Fruit fly (Drosophila melanogaster) Kc167 (cell line): ENCODE measurements around the gene CG13113.

ENCODE experiments used
- Myc ChIP-seq: fragments of >200 bp; optimal IDR thresholded peaks from 2 replicates; lab custom pipeline; 2017; ENCODE audit warnings: missing external identifiers
- Sin3A ChIP-seq: fragments of >200 bp; optimal IDR thresholded peaks from 2 replicates; lab custom pipeline; 2018; ENCODE audit warnings: missing external identifiers
- h ChIP-seq: fragments of >200 bp; optimal IDR thresholded peaks from 3 replicates; lab custom pipeline; 2018; ENCODE audit warnings: missing external identifiers
- insv ChIP-seq: fragments of >200 bp; optimal IDR thresholded peaks from 3 replicates; lab custom pipeline; 2018; ENCODE audit warnings: missing external identifiers
- psq ChIP-seq: fragments of >200 bp; optimal IDR thresholded peaks from 2 replicates; lab custom pipeline; 2017; ENCODE audit warnings: missing external identifiers
- ttk ChIP-seq: sonication (Bioruptor generic); optimal IDR thresholded peaks from 2 replicates; lab custom pipeline; 2017; ENCODE audit warnings: missing external identifiers

Gene CG13113

DNA sequence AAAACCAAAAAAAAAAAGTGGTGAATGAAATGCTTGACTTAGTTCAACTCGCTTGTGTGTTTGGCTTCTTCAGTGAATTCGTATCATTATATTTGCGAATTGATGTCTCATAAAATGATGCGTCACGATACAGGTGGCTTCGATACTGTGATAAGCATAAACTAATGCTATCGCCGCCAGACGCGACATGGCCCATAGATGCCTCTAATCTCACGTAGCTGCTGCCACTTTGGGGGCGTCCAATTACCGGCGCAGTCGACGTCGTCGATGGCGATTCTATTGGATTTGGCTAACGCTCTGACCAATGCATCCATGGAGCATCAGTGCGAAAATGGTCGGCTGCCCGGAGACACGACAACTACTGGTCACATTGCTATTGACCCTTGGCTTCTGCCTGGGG is at the start of gene CG13113:
Gene CG13113 (plus strand): TSS at position 301 of the 400 bp plus-strand sequence.
- TF ChIP-seq Myc (lab: Kevin White, UChicago) (no peak), ttk (lab: Kevin White, UChicago) (no peak), insv (lab: Kevin White, UChicago) (no peak), psq (lab: Kevin White, UChicago) (no peak), Sin3A (no peak), h (lab: Kevin White, UChicago) (no peak)

DNA sequence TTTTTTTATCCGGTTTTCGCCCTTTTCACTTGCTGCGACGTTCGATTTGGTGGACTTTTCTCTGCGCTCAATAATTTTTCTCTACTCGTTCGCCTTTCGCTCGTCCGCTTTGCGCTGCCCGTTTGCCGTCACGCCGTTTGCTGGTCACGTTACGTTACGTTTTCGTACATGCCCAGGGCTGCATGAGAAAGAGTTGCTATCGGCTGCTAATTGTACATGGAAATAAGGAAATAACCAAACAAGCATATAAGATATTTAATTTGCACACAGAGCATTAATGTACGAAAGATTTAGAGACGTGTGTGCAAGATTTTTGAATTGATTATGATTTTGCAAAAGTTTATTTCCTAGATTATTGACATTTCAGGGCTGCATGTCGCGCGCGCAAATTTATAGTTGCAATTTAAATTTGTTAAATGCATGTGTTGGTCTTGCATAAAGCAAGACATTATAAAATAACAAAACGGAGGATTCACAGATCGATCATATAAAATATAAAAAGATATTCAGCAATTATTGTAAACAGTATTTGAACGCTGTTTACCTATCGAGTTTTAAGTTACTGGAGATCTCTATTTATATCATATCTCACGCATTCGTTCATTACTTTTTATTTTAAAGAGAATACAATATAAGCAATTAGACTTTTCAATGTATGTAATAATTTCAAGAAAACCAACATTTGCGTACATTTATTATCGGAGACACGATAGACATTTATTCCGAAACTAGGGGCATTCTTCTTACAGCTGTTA is 49.1 kb upstream of the CG13113 start, which contains the start of gene Gdi:
Gene Gdi (minus strand): TSS at position 214 of the 755 bp plus-strand sequence.
- TF ChIP-seq ttk (lab: Kevin White, UChicago) (no peak), Sin3A (no peak), psq (lab: Kevin White, UChicago) (no peak), insv (lab: Kevin White, UChicago) (no peak), Myc (lab: Kevin White, UChicago) (no peak), h (lab: Kevin White, UChicago) (no peak)

DNA sequence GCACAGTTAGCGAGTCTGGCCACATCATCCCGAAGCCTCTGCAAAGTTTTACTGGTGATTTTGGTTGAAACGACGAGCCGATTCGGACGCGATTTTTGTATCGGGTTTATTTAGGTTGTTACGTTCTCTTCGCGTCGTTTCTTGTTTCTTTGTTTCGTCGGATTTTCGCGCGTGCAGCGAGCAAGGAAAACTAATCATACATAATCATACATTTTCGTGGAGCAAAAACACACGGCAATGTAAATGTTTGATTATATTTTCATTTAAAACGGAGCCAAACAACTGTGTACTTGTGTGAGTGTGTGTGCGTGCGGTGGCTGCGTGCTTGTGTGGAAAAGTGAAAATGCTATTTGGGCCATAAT is 48.6 kb upstream of the CG13113 start, which contains the start of gene CG33298:
Gene CG33298 (plus strand): TSS at position 57 of the 362 bp plus-strand sequence.
- no peak for TF ChIP-seq h (lab: Kevin White, UChicago)
- TF ChIP-seq Myc (lab: Kevin White, UChicago), result no peak
- TF ChIP-seq psq (lab: Kevin White, UChicago), result no peak
- TF ChIP-seq ttk (lab: Kevin White, UChicago), result no peak
- no peak for TF ChIP-seq Sin3A
- TF ChIP-seq insv (lab: Kevin White, UChicago), result no peak

DNA sequence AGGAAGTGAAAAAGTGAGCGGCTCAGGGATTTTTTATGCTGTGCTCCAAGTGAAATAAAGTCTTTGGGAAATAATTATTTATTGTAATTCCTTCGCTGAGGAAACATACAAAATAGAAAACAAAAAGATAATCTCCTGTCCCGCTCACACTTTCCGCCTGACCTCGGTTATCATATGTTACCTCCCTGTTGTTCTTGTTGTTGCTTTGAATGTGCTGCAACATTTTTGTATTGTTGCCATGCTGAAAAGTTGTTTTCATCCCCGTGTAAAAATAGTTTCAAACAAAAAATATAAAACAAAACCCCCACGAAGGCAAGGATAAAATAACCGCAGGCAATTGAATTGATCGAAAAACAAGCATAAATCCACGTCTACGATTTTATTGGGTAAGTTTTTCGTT is 48.1 kb upstream of the CG13113 start:
- no peak for TF ChIP-seq h (lab: Kevin White, UChicago)
- no peak for TF ChIP-seq psq (lab: Kevin White, UChicago)
- no peak for TF ChIP-seq insv (lab: Kevin White, UChicago)
- TF ChIP-seq Sin3A, result no peak
- TF ChIP-seq Myc (lab: Kevin White, UChicago), result no peak
- TF ChIP-seq ttk (lab: Kevin White, UChicago), result no peak

DNA sequence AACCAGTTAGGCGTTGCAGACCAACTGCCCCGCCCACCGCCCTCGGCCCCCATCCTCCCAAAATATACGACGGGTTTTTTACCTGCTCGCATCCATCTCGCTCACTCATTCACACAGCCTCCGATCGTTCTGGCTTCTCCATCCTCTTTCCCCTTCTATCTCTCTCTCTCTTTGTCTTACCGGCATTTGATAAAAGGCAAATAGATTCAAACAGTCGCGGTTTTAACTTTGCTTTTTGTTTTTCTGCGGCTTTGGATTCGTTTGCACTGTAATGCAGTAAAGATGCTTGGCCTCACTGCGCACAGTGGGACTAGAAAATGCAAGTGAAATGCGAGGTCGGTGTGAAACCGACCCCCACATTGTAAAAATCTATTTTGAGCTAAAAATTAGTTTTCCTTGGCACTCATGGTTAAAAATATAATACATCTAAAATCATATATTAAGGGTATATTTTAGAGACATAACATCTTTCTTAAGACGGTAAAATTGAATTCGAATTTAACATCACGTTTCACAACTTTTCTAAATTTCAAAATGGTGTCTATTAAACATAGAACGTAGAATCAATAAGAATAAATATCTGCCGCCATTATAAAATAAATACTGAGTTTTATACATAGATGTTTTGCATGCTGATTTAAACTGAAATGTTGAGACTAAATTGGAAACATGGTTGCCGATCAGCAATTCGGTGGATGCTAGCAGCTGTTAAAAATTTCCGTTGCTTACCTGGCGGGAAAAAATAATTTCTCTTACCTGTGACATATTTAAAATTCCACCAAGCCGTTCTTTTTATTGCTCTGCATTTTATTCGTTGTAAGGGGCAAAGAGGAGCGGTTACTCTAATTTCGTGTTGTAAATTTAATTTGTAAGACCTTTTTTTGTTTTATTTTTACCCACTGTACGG is 47.3 kb upstream of the CG13113 start:
- TF ChIP-seq psq (lab: Kevin White, UChicago), result no peak
- TF ChIP-seq Sin3A, result no peak
- no peak for TF ChIP-seq ttk (lab: Kevin White, UChicago)
- no peak for TF ChIP-seq h (lab: Kevin White, UChicago)
- TF ChIP-seq Myc (lab: Kevin White, UChicago), result no peak
- no peak for TF ChIP-seq insv (lab: Kevin White, UChicago)

DNA sequence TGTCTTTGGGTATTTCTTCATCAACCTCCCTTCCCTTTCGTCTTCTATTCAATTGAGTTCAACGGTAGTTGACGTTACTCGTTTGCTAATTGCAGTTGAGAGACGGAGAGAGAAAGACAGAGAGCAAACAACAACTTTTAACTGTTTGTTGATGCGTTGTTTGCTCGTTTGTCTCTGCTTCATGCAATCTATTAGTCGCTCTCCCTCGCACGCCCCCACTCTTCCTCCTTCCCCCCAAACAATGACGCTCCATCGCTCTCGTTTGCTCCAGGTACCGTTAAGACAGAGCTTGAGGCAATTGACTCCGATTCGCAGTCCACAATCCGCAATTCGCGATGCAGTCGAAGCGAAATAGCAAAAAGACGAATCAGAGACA is 46.7 kb upstream of the CG13113 start:
- no peak for TF ChIP-seq ttk (lab: Kevin White, UChicago)
- no peak for TF ChIP-seq h (lab: Kevin White, UChicago)
- no peak for TF ChIP-seq Sin3A
- TF ChIP-seq psq (lab: Kevin White, UChicago), result no peak
- TF ChIP-seq insv (lab: Kevin White, UChicago), result no peak
- TF ChIP-seq Myc (lab: Kevin White, UChicago), result no peak

DNA sequence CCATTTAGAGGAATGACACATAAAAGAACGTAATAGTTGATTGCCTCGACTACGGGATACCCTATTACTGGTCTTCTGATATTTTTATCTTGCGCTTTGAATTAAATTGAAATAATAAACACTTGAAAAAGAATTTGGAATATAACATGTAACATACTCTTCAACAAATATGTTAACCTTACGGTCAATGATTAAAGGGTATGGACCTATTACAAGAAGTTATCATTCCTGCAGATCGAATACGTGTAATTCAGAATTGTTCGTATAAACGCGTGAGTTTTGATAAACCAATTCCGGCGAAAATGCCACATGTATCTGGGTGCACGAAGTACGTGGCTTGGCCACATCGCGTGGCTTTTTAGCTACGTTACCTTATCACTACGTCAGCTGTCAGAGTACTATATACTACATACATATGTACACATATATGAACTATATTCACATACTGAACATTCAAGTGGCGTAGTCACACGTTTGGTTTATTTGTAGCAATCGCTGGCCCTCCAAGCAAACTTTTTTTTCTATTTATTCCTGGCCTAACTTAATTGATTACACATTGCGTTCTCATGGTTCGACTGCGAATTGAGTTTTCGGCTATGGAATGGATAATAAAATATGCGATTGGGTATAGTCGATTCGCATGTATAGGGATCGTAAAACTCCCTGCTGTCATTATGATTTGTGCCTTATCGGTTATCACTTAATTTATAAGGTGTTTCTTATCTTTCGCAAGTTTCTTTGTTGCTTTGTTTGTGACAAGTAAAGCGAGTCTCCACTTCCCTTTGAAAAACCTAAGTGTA is 45.6 kb upstream of the CG13113 start:
- TF ChIP-seq insv (lab: Kevin White, UChicago) (no peak), Myc (lab: Kevin White, UChicago) (no peak), h (lab: Kevin White, UChicago) (no peak), ttk (lab: Kevin White, UChicago) (no peak), Sin3A (no peak), psq (lab: Kevin White, UChicago) (no peak)

DNA sequence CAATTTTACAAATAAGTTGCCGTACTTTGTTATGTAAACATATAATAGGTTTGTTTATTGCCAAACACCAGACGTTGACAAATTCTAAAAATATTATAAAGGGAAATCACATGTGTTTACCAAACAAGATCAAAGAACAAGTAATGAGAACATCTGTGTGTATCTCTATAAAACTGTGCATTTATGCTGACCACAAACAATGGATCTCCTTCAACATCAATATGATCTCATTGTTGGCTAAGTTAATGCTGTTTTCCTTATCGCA is 45.1 kb upstream of the CG13113 start:
- TF ChIP-seq Sin3A, result no peak

DNA sequence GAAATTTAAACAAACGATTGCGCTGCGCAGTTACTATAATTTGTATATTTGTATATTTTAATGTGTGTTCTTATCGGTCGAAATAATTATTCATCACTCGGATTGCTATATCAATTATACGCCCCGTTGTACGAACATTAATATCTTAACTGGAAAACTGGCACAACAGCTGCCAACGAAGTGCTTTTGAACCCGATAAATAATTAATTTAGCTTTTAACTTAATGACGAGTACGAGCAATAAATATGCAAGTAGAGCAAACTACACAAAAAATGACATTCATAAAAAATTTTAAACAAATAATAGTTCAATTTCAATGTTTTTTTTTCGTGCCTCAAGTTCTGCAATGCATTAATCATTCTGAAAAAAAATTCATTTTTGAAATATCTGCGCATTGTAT is 43.5 kb upstream of the CG13113 start:
- TF ChIP-seq insv (lab: Kevin White, UChicago) (no peak), psq (lab: Kevin White, UChicago) (no peak), Myc (lab: Kevin White, UChicago) (no peak), Sin3A (no peak), h (lab: Kevin White, UChicago) (no peak), ttk (lab: Kevin White, UChicago) (no peak)

DNA sequence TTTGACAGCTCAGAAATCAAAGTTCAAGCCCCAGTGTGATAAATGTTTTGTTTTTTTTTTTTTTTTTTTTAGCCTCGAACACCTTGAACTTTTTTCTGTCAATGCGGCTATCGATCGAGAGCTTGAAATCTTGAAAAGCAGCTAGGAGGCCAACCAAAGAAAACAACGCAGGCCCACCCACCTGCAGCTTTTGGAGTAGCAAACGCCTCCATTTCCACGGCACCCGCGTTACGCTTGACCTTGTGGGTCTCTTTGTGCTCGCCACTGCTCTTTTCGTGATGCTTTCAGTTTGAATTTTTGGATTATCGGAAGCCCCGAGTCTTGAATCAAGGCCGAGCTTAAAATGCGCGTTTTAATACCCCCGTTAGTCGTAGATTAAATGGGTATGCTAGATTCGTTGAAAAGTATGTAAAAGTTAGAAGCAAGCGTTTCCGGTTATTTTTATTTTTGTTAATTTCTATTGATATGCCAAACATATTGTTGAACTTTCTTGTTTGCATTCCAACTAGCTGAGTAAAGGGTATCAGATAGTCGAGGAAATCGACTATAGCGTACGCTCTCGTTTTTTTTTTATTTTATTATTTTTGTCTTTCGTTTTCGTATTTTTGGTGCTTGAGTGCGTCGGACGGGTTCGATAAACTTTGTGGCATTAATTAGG is 41.1 kb upstream of the CG13113 start:
- TF ChIP-seq Sin3A (no peak), ttk (lab: Kevin White, UChicago) (no peak), h (lab: Kevin White, UChicago) (no peak), insv (lab: Kevin White, UChicago) (no peak), psq (lab: Kevin White, UChicago) (no peak), Myc (lab: Kevin White, UChicago) (no peak)
